Worm (Caenorhabditis elegans) whole organism, late embryonic: ENCODE data around the gene lgc-24.

Experiments used
- Y22D7AL.16 ChIP-seq: sonication (generic microtip); optimal IDR thresholded peaks from 2 replicates; lab custom pipeline; 2016; ENCODE audit warnings: missing genetic modification characterization, missing compliant biosample characterization
- ama-1 ChIP-seq: fragments of 150-350 bp; optimal IDR thresholded peaks from 2 replicates; lab custom pipeline; 2014
- dve-1 ChIP-seq: sonication (generic microtip); optimal IDR thresholded peaks from 2 replicates; lab custom pipeline; 2017; ENCODE audit warnings: antibody characterized with exemption, mild to moderate bottlenecking, missing genetic modification characterization, missing compliant biosample characterization
- hlh-6 ChIP-seq: sonication (generic microtip); optimal IDR thresholded peaks from 2 replicates; lab custom pipeline; 2016; ENCODE audit warnings: missing genotype, missing genetic modification characterization, missing compliant biosample characterization
- lin-11 ChIP-seq: fragments of 200-800 bp; sonication (Bioruptor generic); optimal IDR thresholded peaks from 2 replicates; lab custom pipeline; 2018; ENCODE audit warnings: mild to moderate bottlenecking, missing genetic modification characterization, missing compliant biosample characterization
- nhr-11 ChIP-seq: fragments of 150-350 bp; optimal IDR thresholded peaks from 2 replicates; lab custom pipeline; 2014; ENCODE audit warnings: missing biosample characterization, missing genetic modification characterization
- pag-3 ChIP-seq: sonication (generic microtip); optimal IDR thresholded peaks from 2 replicates; lab custom pipeline; 2016; ENCODE audit warnings: missing compliant biosample characterization, missing genetic modification characterization, borderline replicate concordance
- pat-9 ChIP-seq: fragments of 200-800 bp; sonication (Bioruptor generic); optimal IDR thresholded peaks from 2 replicates; lab custom pipeline; 2018; ENCODE audit warnings: mild to moderate bottlenecking, missing genetic modification characterization, moderate library complexity, missing compliant biosample characterization
- pha-2 ChIP-seq: sonication (generic microtip); optimal IDR thresholded peaks from 2 replicates; lab custom pipeline; 2017; ENCODE audit warnings: mild to moderate bottlenecking, missing genetic modification characterization, missing compliant biosample characterization
- pha-4 ChIP-seq: fragments of 150-350 bp; optimal IDR thresholded peaks from 2 replicates; lab custom pipeline; 2018; ENCODE audit warnings: missing biosample characterization, missing genetic modification reagents, missing genetic modification characterization
- sox-2 ChIP-seq: fragments of 200-800 bp; sonication (Bioruptor generic); IDR thresholded peaks from 2 replicates; pipeline ENCODE4 v1.3.6; 2022; ENCODE audit warnings: missing genetic modification reagents, missing genetic modification characterization, missing compliant biosample characterization
- unc-55 ChIP-seq: sonication (generic microtip); optimal IDR thresholded peaks from 2 replicates; lab custom pipeline; 2017; ENCODE audit warnings: missing biosample characterization, missing genetic modification reagents, missing genetic modification characterization
- zip-5 ChIP-seq: sonication (generic microtip); optimal IDR thresholded peaks from 2 replicates; lab custom pipeline; 2016; ENCODE audit warnings: missing genetic modification characterization, missing compliant biosample characterization

ce11 chrX:12106004-12106403 lies 37.7 kb downstream of the lgc-24 start:
- TF ChIP-seq nhr-11 (tag; lab: Kevin White, UChicago) (no peak), ama-1 (lab: Kevin White, UChicago) (no peak), lin-11 (tag; lab: Kevin White, UChicago) (peak; percentile 94), pag-3 (tag; lab: Kevin White, UChicago) (peak; percentile 87), zip-5 (tag; lab: Kevin White, UChicago) (peak; percentile 86), hlh-6 (tag; lab: Kevin White, UChicago) (peak; percentile 98), Y22D7AL.16 (tag; lab: Kevin White, UChicago) (peak; percentile 93), pha-4 (tag; lab: Kevin White, UChicago) (no peak), dve-1 (tag; lab: Kevin White, UChicago) (peak; percentile 96), sox-2 (GFP tag; lab: Robert Waterston, UW) (peak; percentile 95), pat-9 (tag; lab: Kevin White, UChicago) (peak; percentile 96), pha-2 (tag; lab: Kevin White, UChicago) (peak; percentile 95), unc-55 (GFP tag; lab: Kevin White, UChicago) (no peak)
